Fruit fly (Drosophila melanogaster): ENCODE results near the gene CG9525.

CG9525 gene

dm6 chr2L:8982584-8983302 lies 20.6 kb upstream of the CG9525 start (continued):
- TF ChIP-seq CG14860 (GFP tag; IDR thresholded peaks at IDR 0.05; ENCODE audit: partially characterized antibody) (no peak), CG7556 (GFP tag; optimal IDR thresholded peaks at IDR 0.05) (peak; percentile 40), CG31441 (GFP tag; IDR thresholded peaks at IDR 0.05) (peak; percentile 58; the same call in 1 of the 2 replicates), Rx (GFP tag; IDR thresholded peaks at IDR 0.05) (no peak), dm (GFP tag; optimal IDR thresholded peaks at IDR 0.05) (peak; percentile 11), gcm (GFP tag; optimal IDR thresholded peaks at IDR 0.05) (peak; percentile 20), cas (GFP tag; IDR thresholded peaks at IDR 0.05) (no peak), onecut (GFP tag; IDR thresholded peaks at IDR 0.05) (no peak), CG7357 (GFP tag; IDR thresholded peaks at IDR 0.05) (peak; percentile 42; the same call in 1 of the 3 replicates), Deaf1 (tag; optimal IDR thresholded peaks at IDR 0.05) (no peak), CG12659 (GFP tag; optimal IDR thresholded peaks at IDR 0.05) (peak; percentile 44), abd-A (tag; optimal IDR thresholded peaks at IDR 0.05) (peak; percentile 3), disco-r (GFP tag; optimal IDR thresholded peaks at IDR 0.05) (no peak), Sox100B (GFP tag; optimal IDR thresholded peaks at IDR 0.05) (peak; percentile 53), cwo (GFP tag; optimal IDR thresholded peaks at IDR 0.05) (peak; percentile 32), CG4730 (GFP tag; IDR thresholded peaks at IDR 0.05) (no peak), CG11093 (GFP tag; IDR thresholded peaks at IDR 0.05) (0 out of 3 replicates have a peak, but pooled peaks have one; percentile 31), CG9817 (tag; optimal IDR thresholded peaks at IDR 0.05) (peak; percentile 46), CG32532 (GFP tag; IDR thresholded peaks at IDR 0.05) (peak; percentile 50; the same call in 1 of the 2 replicates), Ptx1 (GFP tag; IDR thresholded peaks at IDR 0.05) (peak; percentile 62), Lpt (GFP tag; optimal IDR thresholded peaks at IDR 0.05) (no peak), CoRest (tag; optimal IDR thresholded peaks at IDR 0.05) (peak; percentile 65), Dek (tag; optimal IDR thresholded peaks at IDR 0.05) (peak; percentile 58), CG15601 (tag; optimal IDR thresholded peaks at IDR 0.05) (no peak), br (optimal IDR thresholded peaks at IDR 0.05) (no peak), gem (tag; optimal IDR thresholded peaks at IDR 0.05) (peak; percentile 75), Bgb (GFP tag; IDR thresholded peaks at IDR 0.05; ENCODE audit: partially characterized antibody) (no peak), CG9932 (GFP tag; IDR thresholded peaks at IDR 0.05) (no peak), CG11398 (GFP tag; optimal IDR thresholded peaks at IDR 0.05) (no peak), CG3407 (GFP tag; optimal IDR thresholded peaks at IDR 0.05) (no peak), CG18599 (GFP tag; optimal IDR thresholded peaks at IDR 0.05) (peak; percentile 44), E2f1 (GFP tag; IDR thresholded peaks at IDR 0.05) (0 out of 2 replicates have a peak, but pooled peaks have one; percentile 35), CG31388 (GFP tag; optimal IDR thresholded peaks at IDR 0.05) (no peak), CG18262 (tag; optimal IDR thresholded peaks at IDR 0.05) (peak; percentile 2), row (GFP tag; IDR thresholded peaks at IDR 0.05) (peak; percentile 73), CG17186 (GFP tag; optimal IDR thresholded peaks at IDR 0.05) (no peak), Doc3 (GFP tag; IDR thresholded peaks at IDR 0.05; ENCODE audit: partially characterized antibody) (no peak), CG4707 (GFP tag; optimal IDR thresholded peaks at IDR 0.05) (no peak), CG10431 (GFP tag; optimal IDR thresholded peaks at IDR 0.05) (no peak), CG10565 (GFP tag; optimal IDR thresholded peaks at IDR 0.05) (no peak), unc-4 (GFP tag; IDR thresholded peaks at IDR 0.05; ENCODE audit: partially characterized antibody) (no peak), Xbp1 (GFP tag; optimal IDR thresholded peaks at IDR 0.05) (peak; percentile 51), gro (GFP tag; optimal IDR thresholded peaks at IDR 0.05) (peak; percentile 62), CG1792 (GFP tag; optimal IDR thresholded peaks at IDR 0.05) (no peak), phol (tag; optimal IDR thresholded peaks at IDR 0.05) (peak; percentile 41), sens-2 (GFP tag; IDR thresholded peaks at IDR 0.05) (0 out of 2 replicates have a peak, but pooled peaks have one; percentile 30), CG6854 (GFP tag; optimal IDR thresholded peaks at IDR 0.05) (peak; percentile 30), gfzf (GFP tag; optimal IDR thresholded peaks at IDR 0.05) (no peak), CG12391 (tag; optimal IDR thresholded peaks at IDR 0.05) (peak; percentile 53)

Measured in whole organism, embryonic.